Worm (Caenorhabditis elegans) whole organism, early embryonic: ENCODE data around the gene sra-6.

ENCODE experiments used
- F13C5.2 ChIP-seq: sonication (generic microtip); optimal IDR thresholded peaks from 2 replicates; lab custom pipeline; 2017; ENCODE audit warnings: mild to moderate bottlenecking, missing genetic modification characterization, inconsistent platforms, missing compliant biosample characterization
- ama-1 ChIP-seq: fragments of 150-350 bp; optimal IDR thresholded peaks from 2 replicates; lab custom pipeline; 2014
- ceh-13 ChIP-seq: fragments of 200-800 bp; sonication (Bioruptor generic); optimal IDR thresholded peaks from 2 replicates; lab custom pipeline; 2018; ENCODE audit warnings: mild to moderate bottlenecking, missing genetic modification characterization, missing compliant biosample characterization
- sea-1 ChIP-seq: fragments of 200-800 bp; sonication (Bioruptor generic); conservative IDR thresholded peaks from 2 replicates; pipeline ENCODE4 v1.3.6; 2022; ENCODE audit warnings: missing genetic modification characterization, missing compliant biosample characterization

DNA sequence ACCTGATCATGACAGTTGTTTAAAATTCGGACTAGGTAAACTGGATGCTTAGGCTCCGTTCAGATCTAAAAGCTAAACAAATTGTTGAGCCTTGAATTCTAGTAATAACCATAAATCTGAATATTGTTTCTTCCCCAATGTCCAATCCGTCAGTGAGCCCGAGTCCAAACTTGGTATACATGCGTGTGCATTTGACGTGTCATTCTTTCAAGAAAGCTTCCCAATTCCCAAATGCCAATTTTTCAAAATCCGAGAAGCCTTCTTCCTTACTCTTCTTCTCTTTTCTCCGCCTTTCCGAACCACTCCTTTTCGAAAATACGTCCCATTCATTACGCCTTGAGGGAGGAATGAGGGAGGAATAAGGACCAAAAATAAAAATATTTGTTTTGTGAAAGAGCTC is 26.1 kb upstream of the sra-6 start:
- TF ChIP-seq ama-1 (lab: Kevin White, UChicago), result no peak
- no peak for TF ChIP-seq ceh-13 (GFP tag; lab: Kevin White, UChicago)
- TF ChIP-seq sea-1 (GFP tag; lab: Robert Waterston, UW), result no peak
- TF ChIP-seq F13C5.2 (tag; lab: Kevin White, UChicago), result no peak
